Comparison of ENCODE assay signal across 1 fruit fly cellular context in genomic region chr3R:9883248-9883939, dm6.
A peak's percentile ranks its signal among the peaks of the same experiment; 100 is the strongest.
TF ChIP-seq lines count a peak whose summit lies in the region.

No protein-coding gene starts in this region.

TF ChIP-seq in whole organism, embryonic, 481 proteins besides CTCF, POLR2A, EP300 and RAD21 (continued from another document and continues in another):
- no peak for TF ChIP-seq CG10462 (GFP tag; optimal IDR thresholded peaks at IDR 0.05; lab: Kevin White, UChicago)
- TF ChIP-seq CG3847 (GFP tag; IDR thresholded peaks at IDR 0.05; lab: Robert Waterston, UW), result no peak
- TF ChIP-seq sens-2 (GFP tag; IDR thresholded peaks at IDR 0.05; lab: Robert Waterston, UW), result no peak
- TF ChIP-seq Atf6 (GFP tag; IDR thresholded peaks at IDR 0.05; lab: Robert Waterston, UW), result no peak
- no peak for TF ChIP-seq fu2 (GFP tag; optimal IDR thresholded peaks at IDR 0.05; lab: Kevin White, UChicago)
- no peak for TF ChIP-seq HLHmδ (GFP tag; optimal IDR thresholded peaks at IDR 0.05; lab: Kevin White, UChicago)
- TF ChIP-seq CG15073 (GFP tag; optimal IDR thresholded peaks at IDR 0.05; lab: Kevin White, UChicago), result no peak
- no peak for TF ChIP-seq CG11560 (tag; IDR thresholded peaks at IDR 0.05; lab: Robert Waterston, UW)
- no peak for TF ChIP-seq YL-1 (GFP tag; optimal IDR thresholded peaks at IDR 0.05; lab: Kevin White, UChicago)
- no peak for TF ChIP-seq kah (GFP tag; optimal IDR thresholded peaks at IDR 0.05; lab: Kevin White, UChicago)
- TF ChIP-seq ftz-f1 (GFP tag; optimal IDR thresholded peaks at IDR 0.05; lab: Kevin White, UChicago), result peak; percentile 52
- TF ChIP-seq CG15514 (GFP tag; optimal IDR thresholded peaks at IDR 0.05; lab: Kevin White, UChicago), result peak; percentile 16
- TF ChIP-seq B-H1 (GFP tag; IDR thresholded peaks at IDR 0.05; lab: Robert Waterston, UW), result no peak
- TF ChIP-seq CG14965 (GFP tag; optimal IDR thresholded peaks at IDR 0.05; lab: Kevin White, UChicago; ENCODE audit: borderline replicate concordance), result no peak
- no peak for TF ChIP-seq CG10321 (GFP tag; IDR thresholded peaks at IDR 0.05; lab: Robert Waterston, UW)
- TF ChIP-seq ranshi (GFP tag; IDR thresholded peaks at IDR 0.05; lab: Robert Waterston, UW), result no peak
- TF ChIP-seq schlank (tag; optimal IDR thresholded peaks at IDR 0.05; lab: Kevin White, UChicago), result no peak
- no peak for TF ChIP-seq CG12155 (GFP tag; optimal IDR thresholded peaks at IDR 0.05; lab: Kevin White, UChicago)
- no peak for TF ChIP-seq Gsc (GFP tag; IDR thresholded peaks at IDR 0.05; lab: Robert Waterston, UW)
- no peak for TF ChIP-seq ind (GFP tag; optimal IDR thresholded peaks at IDR 0.05; lab: Kevin White, UChicago)
- TF ChIP-seq CG11695 (GFP tag; IDR thresholded peaks at IDR 0.05; lab: Robert Waterston, UW), result no peak
- no peak for TF ChIP-seq NC2β (GFP tag; optimal IDR thresholded peaks at IDR 0.05; lab: Kevin White, UChicago)
- TF ChIP-seq Usf (GFP tag; optimal IDR thresholded peaks at IDR 0.05; lab: Kevin White, UChicago), result no peak
- TF ChIP-seq Ets97D (GFP tag; optimal IDR thresholded peaks at IDR 0.05; lab: Kevin White, UChicago), result no peak
- no peak for TF ChIP-seq scrt (GFP tag; optimal IDR thresholded peaks at IDR 0.05; lab: Kevin White, UChicago)
- TF ChIP-seq CG12391 (tag; optimal IDR thresholded peaks at IDR 0.05; lab: Kevin White, UChicago), result no peak
- TF ChIP-seq CG17802 (tag; optimal IDR thresholded peaks at IDR 0.05; lab: Kevin White, UChicago), result no peak
- TF ChIP-seq Trl (optimal IDR thresholded peaks at IDR 0.05; lab: Kevin White, UChicago), result peak; percentile 9 to 49
- no peak for TF ChIP-seq Trl (GFP tag; optimal IDR thresholded peaks at IDR 0.05; lab: Kevin White, UChicago)
- no peak for TF ChIP-seq CoRest (tag; optimal IDR thresholded peaks at IDR 0.05; lab: Kevin White, UChicago)
- TF ChIP-seq Chrac-16 (GFP tag; optimal IDR thresholded peaks at IDR 0.05; lab: Kevin White, UChicago), result no peak
- TF ChIP-seq CG6689 (GFP tag; IDR thresholded peaks at IDR 0.05; lab: Robert Waterston, UW), result no peak
- TF ChIP-seq cad (GFP tag; optimal IDR thresholded peaks at IDR 0.05; lab: Kevin White, UChicago), result no peak
- no peak for TF ChIP-seq HHEX (GFP tag; optimal IDR thresholded peaks at IDR 0.05; lab: Kevin White, UChicago)
- no peak for TF ChIP-seq CG5953 (GFP tag; IDR thresholded peaks at IDR 0.05; lab: Robert Waterston, UW)
- no peak for TF ChIP-seq gfzf (GFP tag; optimal IDR thresholded peaks at IDR 0.05; lab: Kevin White, UChicago)
- TF ChIP-seq CG42726 (GFP tag; IDR thresholded peaks at IDR 0.05; lab: Robert Waterston, UW; ENCODE audit: partially characterized antibody), result peak; percentile 56; the same call in 1 of the 2 replicates
- peak; percentile 50; the same call in 1 of the 2 replicates for TF ChIP-seq vvl (GFP tag; IDR thresholded peaks at IDR 0.05; lab: Robert Waterston, UW)
- no peak for TF ChIP-seq btn (GFP tag; optimal IDR thresholded peaks at IDR 0.05; lab: Kevin White, UChicago)
- no peak for TF ChIP-seq hkb (optimal IDR thresholded peaks at IDR 0.05; lab: Kevin White, UChicago)
- no peak for TF ChIP-seq hkb (GFP tag; IDR thresholded peaks at IDR 0.05; lab: Robert Waterston, UW)
- TF ChIP-seq CG2875 (GFP tag; optimal IDR thresholded peaks at IDR 0.05; lab: Kevin White, UChicago), result no peak
- no peak for TF ChIP-seq CG7271 (tag; optimal IDR thresholded peaks at IDR 0.05; lab: Kevin White, UChicago)
- TF ChIP-seq tin (GFP tag; optimal IDR thresholded peaks at IDR 0.05; lab: Kevin White, UChicago), result no peak
- TF ChIP-seq Sry-δ (GFP tag; optimal IDR thresholded peaks at IDR 0.05; lab: Kevin White, UChicago), result no peak
- TF ChIP-seq disco-r (GFP tag; optimal IDR thresholded peaks at IDR 0.05; lab: Kevin White, UChicago), result no peak
- TF ChIP-seq peb (GFP tag; IDR thresholded peaks at IDR 0.05; lab: Robert Waterston, UW), result no peak
- no peak for TF ChIP-seq Rx (GFP tag; IDR thresholded peaks at IDR 0.05; lab: Robert Waterston, UW)
- TF ChIP-seq Opbp (GFP tag; IDR thresholded peaks at IDR 0.05; lab: Robert Waterston, UW; ENCODE audit: partially characterized antibody), result no peak
- TF ChIP-seq CG12299 (tag; optimal IDR thresholded peaks at IDR 0.05; lab: Kevin White, UChicago), result no peak
- TF ChIP-seq Xbp1 (GFP tag; optimal IDR thresholded peaks at IDR 0.05; lab: Kevin White, UChicago), result no peak
- TF ChIP-seq ase (GFP tag; IDR thresholded peaks at IDR 0.05; lab: Robert Waterston, UW), result no peak
- TF ChIP-seq wdn (GFP tag; IDR thresholded peaks at IDR 0.05; lab: Robert Waterston, UW), result no peak
- no peak for TF ChIP-seq zen (tag; optimal IDR thresholded peaks at IDR 0.05; lab: Kevin White, UChicago)
- no peak for TF ChIP-seq danr (GFP tag; IDR thresholded peaks at IDR 0.05; lab: Robert Waterston, UW)
- no peak for TF ChIP-seq CG1602 (GFP tag; optimal IDR thresholded peaks at IDR 0.05; lab: Kevin White, UChicago)
- no peak for TF ChIP-seq CG8944 (GFP tag; optimal IDR thresholded peaks at IDR 0.05; lab: Kevin White, UChicago)
- no peak for TF ChIP-seq ap (GFP tag; IDR thresholded peaks at IDR 0.05; lab: Robert Waterston, UW)
- no peak for TF ChIP-seq CkIIα-i1 (GFP tag; IDR thresholded peaks at IDR 0.05; lab: Robert Waterston, UW)
- TF ChIP-seq Ets65A (GFP tag; lab: Kevin White, UChicago), result no peak
- TF ChIP-seq lbe (GFP tag; optimal IDR thresholded peaks at IDR 0.05; lab: Kevin White, UChicago), result no peak
- no peak for TF ChIP-seq Poxn (GFP tag; IDR thresholded peaks at IDR 0.05; lab: Robert Waterston, UW)
- no peak for TF ChIP-seq Vsx1 (GFP tag; optimal IDR thresholded peaks at IDR 0.05; lab: Kevin White, UChicago)
- TF ChIP-seq prd (optimal IDR thresholded peaks at IDR 0.05; lab: Kevin White, UChicago), result no peak
- no peak for TF ChIP-seq prd (GFP tag; IDR thresholded peaks at IDR 0.05; lab: Robert Waterston, UW)
- TF ChIP-seq dm (GFP tag; optimal IDR thresholded peaks at IDR 0.05; lab: Kevin White, UChicago), result no peak
- TF ChIP-seq lola (GFP tag; optimal IDR thresholded peaks at IDR 0.05; lab: Kevin White, UChicago), result no peak
- no peak for TF ChIP-seq sc (optimal IDR thresholded peaks at IDR 0.05; lab: Kevin White, UChicago)
- no peak for TF ChIP-seq sc (GFP tag; optimal IDR thresholded peaks at IDR 0.05; lab: Kevin White, UChicago)
- no peak for TF ChIP-seq nmo (GFP tag; optimal IDR thresholded peaks at IDR 0.05; lab: Kevin White, UChicago)
- TF ChIP-seq stwl (tag; optimal IDR thresholded peaks at IDR 0.05; lab: Kevin White, UChicago), result no peak
- TF ChIP-seq exex (tag; optimal IDR thresholded peaks at IDR 0.05; lab: Kevin White, UChicago), result no peak
- TF ChIP-seq CG4820 (GFP tag; optimal IDR thresholded peaks at IDR 0.05; lab: Kevin White, UChicago), result no peak
- TF ChIP-seq Camta (GFP tag; optimal IDR thresholded peaks at IDR 0.05; lab: Kevin White, UChicago), result no peak
- no peak for TF ChIP-seq CG30431 (GFP tag; optimal IDR thresholded peaks at IDR 0.05; lab: Kevin White, UChicago)
- no peak for TF ChIP-seq Nf-YA (GFP tag; IDR thresholded peaks at IDR 0.05; lab: Robert Waterston, UW)
- TF ChIP-seq crc (GFP tag; optimal IDR thresholded peaks at IDR 0.05; lab: Kevin White, UChicago), result no peak
- TF ChIP-seq zf30C (GFP tag; optimal IDR thresholded peaks at IDR 0.05; lab: Kevin White, UChicago), result no peak
- TF ChIP-seq CG16813 (GFP tag; IDR thresholded peaks at IDR 0.05; lab: Robert Waterston, UW; ENCODE audit: partially characterized antibody), result no peak
- no peak for TF ChIP-seq grau (tag; optimal IDR thresholded peaks at IDR 0.05; lab: Kevin White, UChicago)
- TF ChIP-seq zen2 (GFP tag; IDR thresholded peaks at IDR 0.05; lab: Robert Waterston, UW; ENCODE audit: partially characterized antibody), result no peak
- TF ChIP-seq CG11093 (GFP tag; IDR thresholded peaks at IDR 0.05; lab: Robert Waterston, UW), result no peak
- TF ChIP-seq so (GFP tag; IDR thresholded peaks at IDR 0.05; lab: Robert Waterston, UW), result no peak; the same call in 2 of the 3 replicates
- TF ChIP-seq ems (GFP tag; optimal IDR thresholded peaks at IDR 0.05; lab: Kevin White, UChicago), result no peak
- no peak for TF ChIP-seq mirr (GFP tag; optimal IDR thresholded peaks at IDR 0.05; lab: Kevin White, UChicago)
- no peak for TF ChIP-seq Hr3 (GFP tag; optimal IDR thresholded peaks at IDR 0.05; lab: Kevin White, UChicago)
- TF ChIP-seq Hmx (GFP tag; optimal IDR thresholded peaks at IDR 0.05; lab: Kevin White, UChicago), result no peak
- TF ChIP-seq CG18619 (GFP tag; optimal IDR thresholded peaks at IDR 0.05; lab: Kevin White, UChicago), result no peak
- TF ChIP-seq mam (GFP tag; optimal IDR thresholded peaks at IDR 0.05; lab: Kevin White, UChicago), result no peak
- no peak for TF ChIP-seq CG17361 (GFP tag; IDR thresholded peaks at IDR 0.05; lab: Robert Waterston, UW)
- no peak for TF ChIP-seq Stat92E (GFP tag; optimal IDR thresholded peaks at IDR 0.05; lab: Kevin White, UChicago)
- TF ChIP-seq nau (GFP tag; optimal IDR thresholded peaks at IDR 0.05; lab: Kevin White, UChicago), result no peak
- TF ChIP-seq zfh1 (GFP tag; IDR thresholded peaks at IDR 0.05; lab: Robert Waterston, UW), result no peak
- TF ChIP-seq chm (GFP tag; IDR thresholded peaks at IDR 0.05; lab: Robert Waterston, UW), result no peak
- TF ChIP-seq CG15601 (tag; optimal IDR thresholded peaks at IDR 0.05; lab: Kevin White, UChicago), result no peak
- TF ChIP-seq CG9215 (GFP tag; IDR thresholded peaks at IDR 0.05; lab: Robert Waterston, UW), result no peak
- no peak for TF ChIP-seq al (GFP tag; IDR thresholded peaks at IDR 0.05; lab: Robert Waterston, UW)
- no peak for TF ChIP-seq hbn (GFP tag; IDR thresholded peaks at IDR 0.05; lab: Robert Waterston, UW; ENCODE audit: partially characterized antibody)
- TF ChIP-seq org-1 (GFP tag; optimal IDR thresholded peaks at IDR 0.05; lab: Kevin White, UChicago), result no peak
- TF ChIP-seq Hr78 (GFP tag; optimal IDR thresholded peaks at IDR 0.05; lab: Kevin White, UChicago), result peak in 1 of 2 experiments; percentile 11
- TF ChIP-seq croc (GFP tag; conservative IDR thresholded peaks at IDR 0.05; lab: Robert Waterston, UW), result no peak
- TF ChIP-seq Myb (GFP tag; optimal IDR thresholded peaks at IDR 0.05; lab: Kevin White, UChicago), result no peak
- TF ChIP-seq Mad (GFP tag; optimal IDR thresholded peaks at IDR 0.05; lab: Kevin White, UChicago), result no peak
- no peak for TF ChIP-seq rib (GFP tag; IDR thresholded peaks at IDR 0.05; lab: Robert Waterston, UW)
- no peak for TF ChIP-seq D19B (GFP tag; optimal IDR thresholded peaks at IDR 0.05; lab: Kevin White, UChicago)
- peak; percentile 79 for TF ChIP-seq sd (tag; optimal IDR thresholded peaks at IDR 0.05; lab: Kevin White, UChicago)
- TF ChIP-seq Scr (GFP tag; IDR thresholded peaks at IDR 0.05; lab: Robert Waterston, UW; ENCODE audit: partially characterized antibody), result no peak
- no peak for TF ChIP-seq Mes4 (GFP tag; optimal IDR thresholded peaks at IDR 0.05; lab: Kevin White, UChicago)
- peak; percentile 49; the same call in 1 of the 2 replicates for TF ChIP-seq sna (GFP tag; IDR thresholded peaks at IDR 0.05; lab: Robert Waterston, UW; ENCODE audit: partially characterized antibody)
- no peak for TF ChIP-seq gcm (GFP tag; optimal IDR thresholded peaks at IDR 0.05; lab: Kevin White, UChicago)
- TF ChIP-seq corto (GFP tag; optimal IDR thresholded peaks at IDR 0.05; lab: Kevin White, UChicago), result no peak
- no peak for TF ChIP-seq bsh (GFP tag; optimal IDR thresholded peaks at IDR 0.05; lab: Kevin White, UChicago)
- TF ChIP-seq CG13624 (GFP tag; optimal IDR thresholded peaks at IDR 0.05; lab: Kevin White, UChicago), result peak; percentile 98
- TF ChIP-seq CG31224 (GFP tag; IDR thresholded peaks at IDR 0.05; lab: Robert Waterston, UW), result no peak
- TF ChIP-seq amos (GFP tag; IDR thresholded peaks at IDR 0.05; lab: Robert Waterston, UW; ENCODE audit: partially characterized antibody), result no peak
- peak; percentile 99 for TF ChIP-seq CG8281 (tag; optimal IDR thresholded peaks at IDR 0.05; lab: Kevin White, UChicago)
- no peak for TF ChIP-seq NFAT (GFP tag; IDR thresholded peaks at IDR 0.05; lab: Robert Waterston, UW)
- no peak for TF ChIP-seq p53 (GFP tag; optimal IDR thresholded peaks at IDR 0.05; lab: Kevin White, UChicago)
- peak; percentile 37 for TF ChIP-seq Deaf1 (tag; optimal IDR thresholded peaks at IDR 0.05; lab: Kevin White, UChicago)
- TF ChIP-seq CG12659 (GFP tag; optimal IDR thresholded peaks at IDR 0.05; lab: Kevin White, UChicago), result no peak
- TF ChIP-seq CG1024 (GFP tag; IDR thresholded peaks at IDR 0.05; lab: Robert Waterston, UW), result no peak
- TF ChIP-seq Optix (GFP tag; IDR thresholded peaks at IDR 0.05; lab: Robert Waterston, UW), result no peak
- no peak for TF ChIP-seq CG4282 (GFP tag; optimal IDR thresholded peaks at IDR 0.05; lab: Kevin White, UChicago)
- no peak for TF ChIP-seq HmgD (GFP tag; optimal IDR thresholded peaks at IDR 0.05; lab: Kevin White, UChicago)
- TF ChIP-seq CG3163 (GFP tag; optimal IDR thresholded peaks at IDR 0.05; lab: Kevin White, UChicago), result no peak
- no peak for TF ChIP-seq CG1647 (GFP tag; optimal IDR thresholded peaks at IDR 0.05; lab: Kevin White, UChicago)
- no peak for TF ChIP-seq CG12104 (GFP tag; optimal IDR thresholded peaks at IDR 0.05; lab: Kevin White, UChicago)
- peak; percentile 13; the same call in 1 of the 2 replicates for TF ChIP-seq Rfx (GFP tag; IDR thresholded peaks at IDR 0.05; lab: Robert Waterston, UW)
- TF ChIP-seq tio (GFP tag; optimal IDR thresholded peaks at IDR 0.05; lab: Kevin White, UChicago), result no peak
- no peak for TF ChIP-seq CG5180 (GFP tag; optimal IDR thresholded peaks at IDR 0.05; lab: Kevin White, UChicago)
- no peak for TF ChIP-seq slou (GFP tag; optimal IDR thresholded peaks at IDR 0.05; lab: Kevin White, UChicago)
- no peak for TF ChIP-seq az2 (GFP tag; optimal IDR thresholded peaks at IDR 0.05; lab: Kevin White, UChicago)
- TF ChIP-seq CG34422 (GFP tag; IDR thresholded peaks at IDR 0.05; lab: Robert Waterston, UW), result 0 out of 3 replicates have a peak, but pooled peaks have one; percentile 46
- no peak for TF ChIP-seq CG6272 (GFP tag; IDR thresholded peaks at IDR 0.05; lab: Robert Waterston, UW)
- no peak for TF ChIP-seq da (GFP tag; optimal IDR thresholded peaks at IDR 0.05; lab: Kevin White, UChicago)
- no peak for TF ChIP-seq run (tag; optimal IDR thresholded peaks at IDR 0.05; lab: Kevin White, UChicago)
- no peak for TF ChIP-seq CG10274 (GFP tag; optimal IDR thresholded peaks at IDR 0.05; lab: Kevin White, UChicago)
- TF ChIP-seq sob (GFP tag; IDR thresholded peaks at IDR 0.05; lab: Robert Waterston, UW), result no peak
- TF ChIP-seq lilli (GFP tag; optimal IDR thresholded peaks at IDR 0.05; lab: Kevin White, UChicago), result no peak
- no peak for TF ChIP-seq Six4 (GFP tag; optimal IDR thresholded peaks at IDR 0.05; lab: Kevin White, UChicago)
- TF ChIP-seq Meics (GFP tag; optimal IDR thresholded peaks at IDR 0.05; lab: Kevin White, UChicago), result no peak
